Worm (Caenorhabditis elegans): Measurements from ENCODE around the gene fat-5.

DNA sequence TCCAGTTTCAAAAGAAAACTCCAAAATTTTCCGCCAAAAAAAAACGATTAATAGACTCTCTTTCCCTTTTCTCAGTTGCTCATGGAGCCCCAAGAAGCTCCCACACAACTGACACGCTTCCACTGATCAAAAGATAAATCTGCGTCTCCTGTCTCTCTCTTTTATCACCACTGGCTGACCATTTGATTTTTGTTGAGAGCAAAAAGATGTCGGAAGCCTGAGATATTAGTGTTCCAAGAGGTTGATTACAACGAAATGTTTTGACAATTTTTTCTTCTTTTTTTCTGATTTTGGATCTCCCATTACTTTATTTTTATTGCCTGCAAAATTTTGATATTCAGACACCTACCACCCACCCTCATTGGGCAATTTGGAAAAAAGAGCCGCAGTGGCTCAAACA, 7.7 kb downstream of the fat-5 start, which contains the start of gene twk-42:
- TF ChIP-seq klf-2 (GFP tag; conservative IDR thresholded peaks at IDR 0.05) (no peak), flt-1 (GFP tag; IDR thresholded peaks at IDR 0.05) (no peak), med-1 (GFP tag; optimal IDR thresholded peaks at IDR 0.05; ENCODE audit: insufficient read depth) (no peak), tab-1 (GFP tag; IDR thresholded peaks at IDR 0.05) (no peak), ztf-29 (GFP tag; IDR thresholded peaks at IDR 0.05) (no peak), ref-1 (GFP tag; conservative IDR thresholded peaks at IDR 0.05) (no peak), T22C8.4 (GFP tag; IDR thresholded peaks at IDR 0.05) (no peak), ztf-23 (GFP tag; IDR thresholded peaks at IDR 0.05) (no peak)
